Fruit fly (Drosophila melanogaster) whole organism, prepupa: ENCODE measurements around the gene Rgl.

ENCODE experiments used
- Blimp-1 ChIP-seq: fragments of 200-800 bp; sonication (Bioruptor generic); optimal IDR thresholded peaks from 3 replicates; lab custom pipeline; 2017; ENCODE audit warnings: missing biosample characterization, missing genetic modification characterization, mild to moderate bottlenecking, moderate library complexity, missing genetic modification reagents
- CG10669 ChIP-seq: fragments of 200-800 bp; sonication (Bioruptor generic); optimal IDR thresholded peaks from 3 replicates; lab custom pipeline; 2018; ENCODE audit warnings: missing biosample characterization, mild to moderate bottlenecking, missing genetic modification characterization, moderate library complexity
- CG11294 ChIP-seq: fragments of 200-800 bp; sonication (Bioruptor generic); IDR thresholded peaks from 2 replicates; pipeline ENCODE4 v1.3.6; 2022; ENCODE audit warnings: missing biosample characterization, missing genetic modification characterization
- CG11762 ChIP-seq: fragments of 200-800 bp; sonication (Bioruptor generic); optimal IDR thresholded peaks from 3 replicates; lab custom pipeline; 2016; ENCODE audit warnings: missing biosample characterization, missing genetic modification characterization; ENCODE audit not compliant: insufficient read depth
- CG15336 ChIP-seq: fragments of 200-800 bp; sonication (Bioruptor generic); IDR thresholded peaks from 2 replicates; pipeline ENCODE4 v1.3.6; 2022; ENCODE audit warnings: missing biosample characterization, missing genetic modification characterization
- CG1621 ChIP-seq: fragments of 200-800 bp; sonication (Bioruptor generic); optimal IDR thresholded peaks from 3 replicates; lab custom pipeline; 2018; ENCODE audit warnings: missing biosample characterization, mild to moderate bottlenecking, missing genetic modification characterization
- CG16779 ChIP-seq: fragments of 200-800 bp; sonication (Bioruptor generic); optimal IDR thresholded peaks from 3 replicates; lab custom pipeline; 2017; ENCODE audit warnings: missing biosample characterization, mild to moderate bottlenecking, missing genetic modification characterization
- CG3032 ChIP-seq: fragments of 200-800 bp; optimal IDR thresholded peaks from 2 replicates; lab custom pipeline; 2019; ENCODE audit warnings: missing biosample characterization, mild to moderate bottlenecking, missing genetic modification characterization, moderate library complexity
- CG31627 ChIP-seq: fragments of 200-800 bp; sonication (Bioruptor generic); optimal IDR thresholded peaks from 3 replicates; lab custom pipeline; 2016; ENCODE audit warnings: missing biosample characterization, missing genetic modification characterization
- CG34406 ChIP-seq: fragments of 200-800 bp; sonication (Bioruptor generic); optimal IDR thresholded peaks from 3 replicates; lab custom pipeline; 2016; ENCODE audit warnings: missing biosample characterization, missing genetic modification characterization
- CG4318 ChIP-seq: fragments of 200-800 bp; sonication (Bioruptor generic); optimal IDR thresholded peaks from 3 replicates; lab custom pipeline; 2017; ENCODE audit warnings: missing biosample characterization, mild to moderate bottlenecking, missing genetic modification characterization
- CG6163 ChIP-seq: fragments of 200-800 bp; sonication (Bioruptor generic); IDR thresholded peaks from 3 replicates; pipeline ENCODE4 v1.3.6; 2022; ENCODE audit warnings: missing biosample characterization, missing genetic modification characterization
- CG6276 ChIP-seq: fragments of 200-800 bp; sonication (Bioruptor generic); optimal IDR thresholded peaks from 2 replicates; lab custom pipeline; 2017; ENCODE audit warnings: missing biosample characterization, mild to moderate bottlenecking, missing genetic modification characterization
- CG6808 ChIP-seq: fragments of 200-800 bp; sonication (Bioruptor generic); optimal IDR thresholded peaks from 3 replicates; lab custom pipeline; 2017; ENCODE audit warnings: missing biosample characterization, missing genetic modification characterization, mild to moderate bottlenecking, moderate library complexity, missing genetic modification reagents
- CG7368 ChIP-seq: fragments of 200-800 bp; sonication (Bioruptor generic); optimal IDR thresholded peaks from 3 replicates; lab custom pipeline; 2016; ENCODE audit warnings: missing biosample characterization, missing genetic modification characterization
- CG8119 ChIP-seq: fragments of 200-800 bp; sonication (Bioruptor generic); IDR thresholded peaks from 3 replicates; pipeline ENCODE4 v1.3.6; 2022; ENCODE audit warnings: missing biosample characterization, missing genetic modification characterization
- CG8319 ChIP-seq: fragments of 200-800 bp; sonication (Bioruptor generic); optimal IDR thresholded peaks from 3 replicates; lab custom pipeline; 2016; ENCODE audit warnings: missing biosample characterization, missing genetic modification characterization
- CG8632 ChIP-seq: fragments of 200-800 bp; sonication (Bioruptor generic); optimal IDR thresholded peaks from 3 replicates; lab custom pipeline; 2016; ENCODE audit warnings: missing biosample characterization, missing genetic modification characterization
- Eip78C ChIP-seq: fragments of 200-800 bp; sonication (Bioruptor generic); peaks from one replicate; lab custom pipeline; 2016; ENCODE audit warnings: missing biosample characterization, missing genetic modification characterization
- Eip93F ChIP-seq: fragments of 200-800 bp; sonication (Bioruptor generic); optimal IDR thresholded peaks from 2 replicates; lab custom pipeline; 2016; ENCODE audit warnings: missing biosample characterization, mild to moderate bottlenecking, missing genetic modification characterization
- Ets21C ChIP-seq: fragments of 200-800 bp; sonication (Bioruptor generic); optimal IDR thresholded peaks from 3 replicates; lab custom pipeline; 2016; ENCODE audit warnings: missing biosample characterization, missing genetic modification characterization
- Hr4 ChIP-seq: fragments of 200-800 bp; sonication (Bioruptor generic); optimal IDR thresholded peaks from 3 replicates; lab custom pipeline; 2016; ENCODE audit warnings: missing biosample characterization, missing genetic modification characterization
- Lpt ChIP-seq: fragments of 200-800 bp; sonication (Bioruptor generic); optimal IDR thresholded peaks from 3 replicates; lab custom pipeline; 2016; ENCODE audit warnings: missing biosample characterization, missing genetic modification characterization
- Met ChIP-seq: fragments of 200-800 bp; sonication (Bioruptor generic); optimal IDR thresholded peaks from 3 replicates; lab custom pipeline; 2016; ENCODE audit warnings: missing biosample characterization, missing genetic modification characterization
- Smox ChIP-seq: fragments of 200-800 bp; sonication (Bioruptor generic); optimal IDR thresholded peaks from 3 replicates; lab custom pipeline; 2016; ENCODE audit warnings: missing biosample characterization, missing genetic modification characterization
- Sox102F ChIP-seq: fragments of 200-800 bp; sonication (Bioruptor generic); optimal IDR thresholded peaks from 2 replicates; lab custom pipeline; 2016; ENCODE audit warnings: missing biosample characterization, mild to moderate bottlenecking, missing genetic modification characterization
- Sox14 ChIP-seq: fragments of 200-800 bp; sonication (Bioruptor generic); optimal IDR thresholded peaks from 3 replicates; lab custom pipeline; 2016; ENCODE audit warnings: missing biosample characterization, missing genetic modification characterization
- Sox15 ChIP-seq: fragments of 200-800 bp; sonication (Bioruptor generic); optimal IDR thresholded peaks from 3 replicates; lab custom pipeline; 2016; ENCODE audit warnings: missing biosample characterization, missing genetic modification characterization
- acj6 ChIP-seq: fragments of 200-800 bp; sonication (Bioruptor generic); optimal IDR thresholded peaks from 3 replicates; lab custom pipeline; 2016; ENCODE audit warnings: missing biosample characterization, missing genetic modification characterization
- cyc ChIP-seq: fragments of 200-800 bp; sonication (Bioruptor generic); optimal IDR thresholded peaks from 3 replicates; lab custom pipeline; 2016; ENCODE audit warnings: missing biosample characterization, missing genetic modification characterization
- dsx ChIP-seq: fragments of 200-800 bp; optimal IDR thresholded peaks from 3 replicates; lab custom pipeline; 2019; ENCODE audit warnings: missing biosample characterization, mild to moderate bottlenecking, missing genetic modification characterization, moderate library complexity; ENCODE audit not compliant: poor library complexity, severe bottlenecking
- eg ChIP-seq: fragments of 200-800 bp; sonication (Bioruptor generic); IDR thresholded peaks from 3 replicates; pipeline ENCODE4 v1.3.6; 2022; ENCODE audit warnings: missing biosample characterization, missing genetic modification characterization
- esn ChIP-seq: fragments of 200-800 bp; sonication (Bioruptor generic); optimal IDR thresholded peaks from 2 replicates; lab custom pipeline; 2016; ENCODE audit warnings: missing biosample characterization, mild to moderate bottlenecking, missing genetic modification characterization, moderate library complexity
- fkh ChIP-seq: fragments of 200-800 bp; sonication (Bioruptor generic); optimal IDR thresholded peaks from 3 replicates; lab custom pipeline; 2017; ENCODE audit warnings: missing biosample characterization, mild to moderate bottlenecking, missing genetic modification characterization, moderate library complexity
- lz ChIP-seq: fragments of 200-800 bp; sonication (Bioruptor generic); optimal IDR thresholded peaks from 3 replicates; lab custom pipeline; 2016; ENCODE audit warnings: missing biosample characterization, missing genetic modification characterization
- net ChIP-seq: fragments of 200-800 bp; sonication (Bioruptor generic); optimal IDR thresholded peaks from 3 replicates; lab custom pipeline; 2016; ENCODE audit warnings: missing biosample characterization, missing genetic modification characterization
- salr ChIP-seq, 2 experiments: fragments of 200-800 bp; sonication (Bioruptor generic); optimal IDR thresholded peaks; 3 replicates each; lab custom pipeline; 2016 to 2018; ENCODE audit warnings: missing biosample characterization in 2 of 2, missing genetic modification characterization in 2 of 2, mild to moderate bottlenecking in 1 of 2
- ss ChIP-seq, 2 experiments: fragments of 200-800 bp; sonication (Bioruptor generic); optimal IDR thresholded peaks; 2 replicates in 1 of 2; 3 replicates in 1 of 2; lab custom pipeline; 2017 to 2018; ENCODE audit warnings: mild to moderate bottlenecking in 2 of 2, missing biosample characterization in 2 of 2, missing genetic modification characterization in 2 of 2, moderate library complexity in 1 of 2
- svp ChIP-seq: fragments of 200-800 bp; sonication (Bioruptor generic); peaks from one replicate; lab custom pipeline; 2016; ENCODE audit warnings: missing biosample characterization, missing genetic modification characterization
- vri ChIP-seq: fragments of 200-800 bp; sonication (Bioruptor generic); optimal IDR thresholded peaks from 3 replicates; lab custom pipeline; 2016; ENCODE audit warnings: missing biosample characterization, mild to moderate bottlenecking, missing genetic modification characterization

The Rgl gene

DNA sequence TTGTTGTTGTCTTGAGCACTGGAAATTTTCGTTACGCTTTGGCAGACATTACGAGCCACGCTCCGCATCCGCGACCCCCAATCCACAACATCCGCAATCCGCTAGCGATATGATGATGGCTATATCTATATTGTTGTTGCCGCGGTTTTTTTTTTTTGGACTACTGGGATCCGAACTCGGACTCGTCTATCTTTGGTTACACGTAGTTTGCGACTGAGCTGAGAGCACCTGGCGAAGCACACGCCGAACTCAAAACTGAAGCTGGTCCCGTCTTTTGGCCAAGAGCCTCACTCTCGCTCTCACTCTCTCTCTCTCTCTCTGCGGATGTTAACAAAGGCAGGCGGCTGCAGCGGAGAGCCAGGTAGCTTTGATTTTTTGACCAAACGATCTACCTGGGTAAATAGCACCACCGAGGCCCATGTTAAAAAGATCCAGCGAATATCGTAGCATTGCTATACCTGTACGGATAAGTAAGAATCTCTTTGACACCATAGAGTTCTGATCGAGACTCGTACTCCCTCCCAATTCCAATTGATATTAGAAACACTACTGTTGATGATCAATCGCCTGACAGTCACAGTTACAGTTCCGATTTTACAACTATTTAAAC lies at the start of gene Rgl (continued):
- TF ChIP-seq ss (GFP tag; optimal IDR thresholded peaks at IDR 0.05; lab: Kevin White, UChicago) (no peak), CG8319 (no peak), Sox14 (GFP tag; lab: Kevin White, UChicago) (no peak), CG11294 (GFP tag; lab: Robert Waterston, UW) (no peak), lz (GFP tag; lab: Kevin White, UChicago) (no peak), salr (GFP tag; optimal IDR thresholded peaks at IDR 0.05; lab: Kevin White, UChicago) (no peak), Smox (GFP tag; lab: Kevin White, UChicago) (no peak), Met (no peak)

DNA sequence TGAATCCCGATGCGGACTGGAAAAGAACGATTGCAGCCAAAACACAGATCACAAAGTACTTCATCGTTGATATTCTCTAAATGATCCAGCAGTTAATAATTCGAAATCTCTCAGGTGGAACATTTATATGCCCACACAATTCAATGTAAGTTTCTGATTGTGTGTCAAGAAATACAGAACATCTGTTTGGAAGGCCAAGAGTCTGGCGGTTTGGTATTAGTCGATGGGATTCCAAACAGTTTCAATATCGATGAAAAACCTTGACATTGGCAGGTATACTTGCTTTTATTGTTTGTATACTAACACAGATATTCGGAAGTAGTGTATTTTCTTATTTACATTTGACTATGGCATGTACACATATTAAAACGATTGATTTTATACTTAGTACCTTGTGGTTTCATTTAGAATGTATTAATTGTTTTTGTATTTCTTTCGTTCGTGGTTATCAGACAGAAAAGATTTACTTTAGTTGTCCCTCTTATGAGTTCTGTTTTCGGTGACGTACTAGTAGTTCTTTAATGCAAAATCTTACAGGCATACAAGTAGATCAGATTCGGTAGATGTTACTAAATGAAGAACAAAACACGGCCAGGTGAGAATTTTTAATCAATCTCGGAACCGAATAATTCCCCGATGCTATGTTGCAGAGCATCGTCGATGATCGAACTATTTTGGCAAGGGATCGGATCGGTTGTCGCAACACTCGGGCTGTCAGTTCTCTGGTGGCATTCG lies 48.4 kb upstream of the Rgl start, which contains the start of the genes CG13738 and Hsc70-1:
Gene CG13738, minus strand, starts transcription at position 101 of the 735 bp plus-strand sequence.
Gene Hsc70-1, plus strand, starts transcription at position 685 of the 735 bp plus-strand sequence.
- no peak for TF ChIP-seq CG31627
- TF ChIP-seq CG16779 (tag; lab: Kevin White, UChicago), result no peak
- no peak for TF ChIP-seq CG10669 (GFP tag; lab: Kevin White, UChicago)
- TF ChIP-seq Sox102F, result no peak
- no peak for TF ChIP-seq CG6808 (GFP tag; lab: Kevin White, UChicago)
- no peak for TF ChIP-seq Ets21C
- TF ChIP-seq CG7368 (GFP tag; lab: Kevin White, UChicago), result no peak
- TF ChIP-seq dsx (GFP tag; lab: Kevin White, UChicago), result no peak
- TF ChIP-seq CG1621, result no peak
- no peak for TF ChIP-seq CG8632
- TF ChIP-seq Sox15 (GFP tag; lab: Kevin White, UChicago), result no peak
- TF ChIP-seq CG4318 (GFP tag; lab: Kevin White, UChicago), result no peak
- no peak for TF ChIP-seq CG6163 (GFP tag; lab: Robert Waterston, UW)
- no peak for TF ChIP-seq Blimp-1 (GFP tag; lab: Kevin White, UChicago)
- no peak for TF ChIP-seq eg (GFP tag; lab: Robert Waterston, UW)
- TF ChIP-seq Hr4 (GFP tag; lab: Kevin White, UChicago), result no peak
- TF ChIP-seq vri (GFP tag; lab: Kevin White, UChicago), result no peak
- TF ChIP-seq Sox14 (GFP tag; lab: Kevin White, UChicago), result no peak
- no peak for TF ChIP-seq CG8319

DNA sequence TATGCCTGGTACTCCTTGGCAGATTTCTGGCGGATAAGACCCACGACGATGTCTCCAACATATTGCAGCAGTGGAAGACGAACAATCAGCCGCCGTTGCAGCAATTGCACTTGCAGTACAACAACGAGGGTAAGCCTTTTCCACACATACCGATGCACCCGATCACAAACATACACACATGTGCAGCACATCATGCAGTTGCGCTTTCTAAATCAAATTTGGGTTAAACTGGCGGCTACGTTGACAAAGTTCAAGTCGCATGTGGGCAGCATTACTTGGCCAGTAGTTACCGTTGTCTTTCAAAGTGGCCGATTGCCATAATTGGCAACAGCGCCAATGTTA lies 40.3 kb upstream of the Rgl start:
- TF ChIP-seq Smox (GFP tag; lab: Kevin White, UChicago), result no peak
- TF ChIP-seq Sox14 (GFP tag; lab: Kevin White, UChicago), result no peak
- no peak for TF ChIP-seq Eip93F (GFP tag; lab: Kevin White, UChicago)
- 0 out of 2 replicates have a peak, but pooled peaks have one; percentile 5 for TF ChIP-seq CG15336 (GFP tag; lab: Robert Waterston, UW)
- TF ChIP-seq Lpt (GFP tag; lab: Kevin White, UChicago), result no peak
- no peak for TF ChIP-seq vri (GFP tag; lab: Kevin White, UChicago)
- no peak for TF ChIP-seq Eip78C (GFP tag; lab: Kevin White, UChicago)
- TF ChIP-seq CG34406 (GFP tag; lab: Kevin White, UChicago), result no peak
- no peak for TF ChIP-seq CG6276 (GFP tag; lab: Kevin White, UChicago)

DNA sequence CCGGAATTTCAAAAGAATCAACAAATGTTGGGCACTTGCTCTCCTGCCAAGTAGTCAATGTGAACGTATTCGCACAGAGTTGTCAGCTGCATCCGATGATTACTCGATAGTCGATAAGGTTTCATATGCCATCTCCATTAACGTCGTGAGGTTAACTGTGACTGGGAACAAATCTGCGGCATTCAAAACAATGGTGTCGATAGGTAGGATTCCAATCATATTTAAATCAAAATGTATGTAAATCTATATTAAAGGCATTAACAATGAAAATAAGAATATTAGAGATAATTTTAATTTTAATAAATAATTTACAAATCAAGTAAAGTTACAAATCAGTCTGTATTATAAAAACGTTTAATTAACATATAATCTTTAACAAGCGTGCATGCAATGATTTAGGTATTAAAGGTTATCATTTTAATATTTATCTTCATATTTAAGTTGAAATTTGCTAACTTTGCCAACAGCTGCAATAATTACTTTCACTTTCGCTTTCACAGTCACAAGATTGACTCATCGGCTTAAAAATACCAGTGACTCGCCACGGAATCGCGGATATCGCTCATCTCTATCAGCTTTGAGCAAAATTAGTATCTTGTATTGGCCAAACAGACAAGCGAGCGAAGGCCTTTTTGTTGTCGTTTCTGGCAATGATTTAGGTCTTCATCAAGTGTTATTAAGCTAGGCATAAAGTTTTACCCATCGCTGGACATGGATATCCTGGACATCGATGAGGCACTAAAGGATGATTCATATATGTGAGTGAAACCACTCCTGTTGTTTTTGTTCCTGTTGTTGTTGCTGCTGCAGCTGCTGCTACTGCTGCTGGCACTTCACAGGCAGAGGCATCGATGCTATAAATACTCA lies 39.7 kb upstream of the Rgl start, which contains the start of the genes Meics, Nxf3 and ssp2:
Gene Meics, minus strand, starts transcription at position 68 of the 867 bp plus-strand sequence.
Gene Nxf3, plus strand, starts transcription at position 569 of the 867 bp plus-strand sequence.
Gene ssp2, plus strand, starts transcription at position 569 of the 867 bp plus-strand sequence.
- no peak for TF ChIP-seq CG8119 (GFP tag; lab: Robert Waterston, UW)
- no peak for TF ChIP-seq ss (GFP tag; optimal IDR thresholded peaks at IDR 0.05; lab: Kevin White, UChicago)
- TF ChIP-seq CG8319, result no peak
- no peak for TF ChIP-seq CG7368 (GFP tag; lab: Kevin White, UChicago)
- TF ChIP-seq fkh, result no peak
- peak; percentile 19 for TF ChIP-seq esn (GFP tag; lab: Kevin White, UChicago)
- TF ChIP-seq acj6 (GFP tag; lab: Kevin White, UChicago), result peak; percentile 23
- no peak for TF ChIP-seq CG10669 (GFP tag; lab: Kevin White, UChicago)
- TF ChIP-seq CG6276 (GFP tag; lab: Kevin White, UChicago), result no peak
- peak; percentile 39 for TF ChIP-seq CG31627
- TF ChIP-seq cyc (GFP tag; lab: Kevin White, UChicago), result peak; percentile 2
- 0 out of 2 replicates have a peak, but pooled peaks have one; percentile 6 for TF ChIP-seq CG15336 (GFP tag; lab: Robert Waterston, UW)
- TF ChIP-seq svp (GFP tag; lab: Kevin White, UChicago), result no peak
- peak; percentile 17 for TF ChIP-seq lz (GFP tag; lab: Kevin White, UChicago)
- TF ChIP-seq net (GFP tag; lab: Kevin White, UChicago), result no peak
- no peak for TF ChIP-seq CG11762
- no peak for TF ChIP-seq CG6808 (GFP tag; lab: Kevin White, UChicago)
- TF ChIP-seq Blimp-1 (GFP tag; lab: Kevin White, UChicago), result peak; percentile 100
- no peak for TF ChIP-seq vri (GFP tag; lab: Kevin White, UChicago)
- TF ChIP-seq eg (GFP tag; lab: Robert Waterston, UW), result no peak; the same call in 2 of the 3 replicates
- TF ChIP-seq CG3032, result peak; percentile 20
